Worm (Caenorhabditis elegans) whole organism, dauer: ENCODE measurements around the gene mig-15.

ENCODE experiments used
- unc-62 ChIP-seq: sonication (generic microtip); optimal IDR thresholded peaks from 2 replicates; lab custom pipeline; 2017; ENCODE audit warnings: missing biosample characterization, missing genetic modification reagents, missing genetic modification characterization

The mig-15 gene

ce11 chrX:10391174-10391573 is 37.3 kb downstream of the mig-15 start:
- no peak for TF ChIP-seq unc-62 (GFP tag; lab: Kevin White, UChicago)

ce11 chrX:10386408-10386807 is 42.0 kb downstream of the mig-15 start, which contains the start of gene dyf-6:
Gene dyf-6 (minus strand): TSS chrX:10386508.
- TF ChIP-seq unc-62 (GFP tag; lab: Kevin White, UChicago), result no peak

- no peak for TF ChIP-seq unc-62 (GFP tag; lab: Kevin White, UChicago)
Observed at ce11 chrX:10386001-10386400, 42.5 kb downstream of the mig-15 start.

- TF ChIP-seq unc-62 (GFP tag; lab: Kevin White, UChicago), result no peak
Observed at ce11 chrX:10379678-10380077, 48.8 kb downstream of the mig-15 start, which contains the start of gene rme-4. Gene rme-4 (minus strand): TSS chrX:10379845.

ce11 chrX:10377663-10378062 is 50.8 kb downstream of the mig-15 start:
- no peak for TF ChIP-seq unc-62 (GFP tag; lab: Kevin White, UChicago)

- TF ChIP-seq unc-62 (GFP tag; lab: Kevin White, UChicago), result no peak
Observed at ce11 chrX:10376989-10377388, 51.5 kb downstream of the mig-15 start.

ce11 chrX:10373581-10373980 is 54.9 kb downstream of the mig-15 start:
- TF ChIP-seq unc-62 (GFP tag; lab: Kevin White, UChicago), result no peak

ce11 chrX:10372556-10372955 is 55.9 kb downstream of the mig-15 start, which contains the start of gene Y49A10A.2:
Gene Y49A10A.2 (minus strand): TSS chrX:10372664.
- no peak for TF ChIP-seq unc-62 (GFP tag; lab: Kevin White, UChicago)
